Fruit fly (Drosophila melanogaster) S2 (cell line): ENCODE measurements around the gene CG9302.

ENCODE experiments used
- CG8478 ChIP-seq: fragments of >200 bp; optimal IDR thresholded peaks from 2 replicates; lab custom pipeline; 2018
- CTCF ChIP-seq, 2 experiments: fragments of >200 bp; optimal IDR thresholded peaks; 2 replicates each; lab custom pipeline; 2018

The CG9302 gene

dm6 chr2L:13370762-13371161 is 7.6 kb downstream of the CG9302 start, which contains the start of gene ND-B22:
Gene ND-B22, minus strand, starts transcription at chr2L:13371110.
- no peak for TF ChIP-seq CTCF (optimal IDR thresholded peaks at IDR 0.05; lab: Kevin White, UChicago)
- no peak for TF ChIP-seq CG8478 (lab: Kevin White, UChicago)

- TF ChIP-seq CG8478 (lab: Kevin White, UChicago) = no peak
- TF ChIP-seq CTCF (optimal IDR thresholded peaks at IDR 0.05; lab: Kevin White, UChicago) = no peak
Observed at dm6 chr2L:13368940-13369339, 9.4 kb downstream of the CG9302 start, which contains the start of gene CG31855. Gene CG31855, plus strand, starts transcription at chr2L:13369204.

- TF ChIP-seq CG8478 (lab: Kevin White, UChicago) (no peak), CTCF (optimal IDR thresholded peaks at IDR 0.05; lab: Kevin White, UChicago) (no peak)
Observed at dm6 chr2L:13367378-13367777, 11.0 kb downstream of the CG9302 start, which contains the start of gene Tap42. Gene Tap42, plus strand, starts transcription at chr2L:13367617.

- TF ChIP-seq CTCF (optimal IDR thresholded peaks at IDR 0.05; lab: Kevin White, UChicago) (no peak), CG8478 (lab: Kevin White, UChicago) (no peak)
Observed at dm6 chr2L:13366109-13366747, 12.1 kb downstream of the CG9302 start, which contains the start of the genes Nnp-1 and Grx3. Gene Nnp-1, minus strand, starts transcription at chr2L:13366189. Gene Grx3, plus strand, starts transcription at chr2L:13366447.

DNA sequence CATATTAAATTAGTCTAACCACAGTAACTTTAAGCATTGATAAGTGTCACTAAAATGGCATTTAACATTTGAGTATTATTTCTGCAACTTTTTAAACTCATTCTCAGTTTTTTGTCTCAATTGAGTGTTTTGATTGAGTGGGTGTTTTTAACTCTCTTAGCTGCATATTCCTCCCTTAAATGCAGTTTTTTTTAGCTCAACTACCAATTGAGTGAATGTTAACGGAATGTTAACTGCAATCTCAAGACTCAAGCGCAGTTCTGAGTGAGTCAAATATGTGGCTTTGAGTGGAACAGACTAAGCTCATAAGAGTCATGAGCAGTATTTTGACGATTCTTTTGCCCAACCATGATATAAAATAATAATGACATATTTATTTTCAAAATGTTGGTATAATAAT is 15.4 kb downstream of the CG9302 start:
- TF ChIP-seq CG8478 (lab: Kevin White, UChicago) (no peak), CTCF (optimal IDR thresholded peaks at IDR 0.05; lab: Kevin White, UChicago) (no peak)

DNA sequence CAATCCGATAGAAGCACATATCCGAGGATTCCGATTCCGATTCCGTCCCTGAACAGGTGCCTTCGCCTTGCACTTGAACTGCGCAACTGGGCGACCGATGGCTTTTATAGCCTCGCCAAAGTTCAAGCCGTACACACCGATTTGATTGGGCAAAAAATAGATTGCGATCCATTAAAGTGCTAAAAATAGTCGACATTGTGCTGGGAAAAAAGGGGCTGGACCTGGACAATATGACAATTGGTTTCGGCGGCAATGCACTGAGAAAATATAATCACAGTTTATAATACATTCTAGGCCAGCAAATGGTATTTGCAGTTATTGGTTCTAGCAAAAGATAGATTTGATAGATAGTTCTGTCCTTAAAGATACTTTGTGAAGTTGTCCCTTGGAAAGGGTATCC is 16.9 kb downstream of the CG9302 start, which contains the start of gene CG9377:
TSS of gene CG9377 (minus strand) at position 101 of the 400 bp plus-strand sequence.
- TF ChIP-seq CG8478 (lab: Kevin White, UChicago) (no peak), CTCF (optimal IDR thresholded peaks at IDR 0.05; lab: Kevin White, UChicago) (no peak)

- TF ChIP-seq CG8478 (lab: Kevin White, UChicago) (no peak), CTCF (optimal IDR thresholded peaks at IDR 0.05; lab: Kevin White, UChicago) (no peak)
Observed at dm6 chr2L:13354580-13355347, 23.6 kb downstream of the CG9302 start, which contains the start of gene CG9395. Gene CG9395, minus strand, starts transcription at chr2L:13355073.

DNA sequence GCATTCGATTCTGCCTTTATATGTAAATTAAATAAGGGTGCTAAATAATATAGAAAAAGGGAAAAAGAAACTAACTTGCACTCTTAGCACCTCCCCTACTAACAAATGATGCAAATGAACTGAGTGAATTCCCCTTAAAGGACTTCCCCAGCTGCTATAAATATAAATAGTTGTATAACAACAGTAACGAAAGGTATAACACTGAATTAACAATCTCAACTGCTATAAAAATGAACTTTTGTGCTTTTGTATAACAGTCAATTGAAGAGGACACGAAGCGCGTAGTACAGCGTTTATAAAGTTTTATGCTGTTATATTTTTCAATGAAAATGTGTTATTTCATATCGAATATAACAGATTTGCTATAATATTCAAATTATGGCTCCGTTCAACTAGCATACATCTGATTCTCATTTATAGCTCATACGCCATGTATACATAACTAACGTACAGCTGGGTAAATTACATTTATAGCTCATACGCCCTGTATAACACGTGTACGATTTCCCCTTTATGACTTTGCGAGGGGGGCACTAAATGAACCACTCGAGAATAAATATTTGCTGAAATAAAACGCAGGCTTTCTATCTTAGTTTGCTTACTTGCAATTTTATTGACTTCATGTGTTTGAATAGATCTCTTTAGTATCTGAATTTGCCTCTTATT is 29.0 kb downstream of the CG9302 start:
- TF ChIP-seq CTCF (optimal IDR thresholded peaks at IDR 0.05; lab: Kevin White, UChicago) (no peak), CG8478 (lab: Kevin White, UChicago) (no peak)

- TF ChIP-seq CG8478 (lab: Kevin White, UChicago) = no peak
- TF ChIP-seq CTCF (optimal IDR thresholded peaks at IDR 0.05; lab: Kevin White, UChicago) = no peak
Observed at dm6 chr2L:13347473-13347872, 30.9 kb downstream of the CG9302 start, which contains the start of gene CG16826. Gene CG16826, plus strand, starts transcription at chr2L:13347773.

dm6 chr2L:13332736-13333135 is 45.6 kb downstream of the CG9302 start:
- TF ChIP-seq CG8478 (lab: Kevin White, UChicago) (no peak), CTCF (optimal IDR thresholded peaks at IDR 0.05; lab: Kevin White, UChicago) (no peak)

- TF ChIP-seq CTCF (optimal IDR thresholded peaks at IDR 0.05; lab: Kevin White, UChicago) = no peak
- no peak for TF ChIP-seq CG8478 (lab: Kevin White, UChicago)
Observed at dm6 chr2L:13331868-13332544, 46.3 kb downstream of the CG9302 start.

DNA sequence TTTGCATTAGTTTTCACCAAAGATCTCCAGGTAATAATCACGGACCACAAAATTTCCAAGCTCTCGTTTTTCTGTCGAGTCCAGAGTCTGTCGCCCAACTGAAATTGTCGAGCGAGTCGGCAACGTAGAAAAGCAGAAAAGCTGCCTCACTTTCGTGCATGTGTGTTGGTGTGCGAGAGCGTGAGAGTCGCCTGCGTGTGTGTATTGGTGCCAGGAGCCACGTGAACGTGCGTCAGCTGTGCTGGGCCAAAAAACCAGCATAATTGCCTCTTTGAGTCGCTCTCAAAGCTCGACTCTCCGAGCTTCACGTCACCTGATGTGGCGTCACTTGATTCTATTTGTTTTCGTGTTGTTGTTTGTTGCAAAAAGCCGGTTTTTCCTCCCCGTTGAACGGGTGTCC is 47.3 kb downstream of the CG9302 start, which contains the start of gene hbt:
TSS of gene hbt (minus strand) at position 101 of the 400 bp plus-strand sequence.
- no peak for TF ChIP-seq CG8478 (lab: Kevin White, UChicago)
- no peak for TF ChIP-seq CTCF (optimal IDR thresholded peaks at IDR 0.05; lab: Kevin White, UChicago)
